Fruit fly (Drosophila melanogaster): ENCODE measurements around the gene mira.

The mira gene

dm6 chr3R:19904865-19905373 lies 30.0 kb downstream of the mira start, which contains the start of the genes Surf6 and RhoGAP92B (continued):
- TF ChIP-seq dati (GFP tag; IDR thresholded peaks at IDR 0.05): no peak
- TF ChIP-seq CG15514 (GFP tag; optimal IDR thresholded peaks at IDR 0.05): peak; percentile 85
- peak; percentile 38 for TF ChIP-seq D19A (tag; optimal IDR thresholded peaks at IDR 0.05)
- peak in 1 of 2 experiments; percentile 60 for TF ChIP-seq Eip74EF (GFP tag; optimal IDR thresholded peaks at IDR 0.05)
- TF ChIP-seq CG13296 (GFP tag; optimal IDR thresholded peaks at IDR 0.05): peak; percentile 71
- no peak for TF ChIP-seq vnd (GFP tag; IDR thresholded peaks at IDR 0.05; ENCODE audit: partially characterized antibody)
- peak; percentile 30; the same call in 1 of the 2 replicates for TF ChIP-seq CG17328 (GFP tag; IDR thresholded peaks at IDR 0.05)
- peak; percentile 38 for TF ChIP-seq disco-r (GFP tag; optimal IDR thresholded peaks at IDR 0.05)
- TF ChIP-seq Mad (GFP tag; optimal IDR thresholded peaks at IDR 0.05): peak; percentile 63
- TF ChIP-seq Spps (tag; optimal IDR thresholded peaks at IDR 0.05): peak; percentile 4
- peak; percentile 54 for TF ChIP-seq CG10654 (GFP tag; optimal IDR thresholded peaks at IDR 0.05)
- peak; percentile 69 for TF ChIP-seq sug (tag; optimal IDR thresholded peaks at IDR 0.05)
- peak; percentile 4 to 56 for TF ChIP-seq bsh (GFP tag; optimal IDR thresholded peaks at IDR 0.05)
- TF ChIP-seq CG17361 (GFP tag; IDR thresholded peaks at IDR 0.05): peak; percentile 63; the same call in 2 of the 3 replicates
- peak; percentile 63; the same call in 1 of the 2 replicates for TF ChIP-seq Atf6 (GFP tag; IDR thresholded peaks at IDR 0.05)
- TF ChIP-seq h (optimal IDR thresholded peaks at IDR 0.05): no peak
- TF ChIP-seq Hey (tag; optimal IDR thresholded peaks at IDR 0.05): no peak
- no peak for TF ChIP-seq gsb (GFP tag; IDR thresholded peaks at IDR 0.05)
- peak; percentile 37 for TF ChIP-seq Atf3 (GFP tag; optimal IDR thresholded peaks at IDR 0.05)
- peak; percentile 64 for TF ChIP-seq CG2678 (tag; optimal IDR thresholded peaks at IDR 0.05)
- TF ChIP-seq CG4854 (GFP tag; optimal IDR thresholded peaks at IDR 0.05): peak; percentile 56
- TF ChIP-seq mirr (GFP tag; optimal IDR thresholded peaks at IDR 0.05): no peak
- TF ChIP-seq chinmo (GFP tag; IDR thresholded peaks at IDR 0.05; ENCODE audit: partially characterized antibody): 0 out of 4 replicates have a peak, but pooled peaks have one; percentile 43
- TF ChIP-seq stc (GFP tag; IDR thresholded peaks at IDR 0.05): 0 out of 2 replicates have a peak, but pooled peaks have one; percentile 32
- TF ChIP-seq CG7987 (GFP tag; optimal IDR thresholded peaks at IDR 0.05): peak; percentile 35
- peak; percentile 57 for TF ChIP-seq BtbVII (GFP tag; optimal IDR thresholded peaks at IDR 0.05)
- TF ChIP-seq CG1832 (GFP tag; optimal IDR thresholded peaks at IDR 0.05): no peak
- TF ChIP-seq gem (tag; optimal IDR thresholded peaks at IDR 0.05): peak; percentile 61
- peak; percentile 42; the same call in 1 of the 2 replicates for TF ChIP-seq Taf1 (GFP tag; IDR thresholded peaks at IDR 0.05)
- peak; percentile 79 for TF ChIP-seq CG17568 (GFP tag; optimal IDR thresholded peaks at IDR 0.05)
- TF ChIP-seq az2 (GFP tag; optimal IDR thresholded peaks at IDR 0.05): peak; percentile 55
- no peak for TF ChIP-seq sc (optimal IDR thresholded peaks at IDR 0.05)
- peak; percentile 12 for TF ChIP-seq sc (GFP tag; optimal IDR thresholded peaks at IDR 0.05)
- no peak for TF ChIP-seq D (optimal IDR thresholded peaks at IDR 0.05)
- TF ChIP-seq D (GFP tag; optimal IDR thresholded peaks at IDR 0.05): peak; percentile 31
- TF ChIP-seq CG32532 (GFP tag; IDR thresholded peaks at IDR 0.05): peak; percentile 71
- no peak for TF ChIP-seq dan (GFP tag; IDR thresholded peaks at IDR 0.05)
- TF ChIP-seq pros (GFP tag; optimal IDR thresholded peaks at IDR 0.05): no peak
- peak; percentile 55 for TF ChIP-seq CG12299 (tag; optimal IDR thresholded peaks at IDR 0.05)
- TF ChIP-seq unpg (GFP tag; optimal IDR thresholded peaks at IDR 0.05): peak; percentile 55
- peak; percentile 54 for TF ChIP-seq nerfin-1 (tag; optimal IDR thresholded peaks at IDR 0.05)
- no peak for TF ChIP-seq HLH3B (GFP tag; IDR thresholded peaks at IDR 0.05)
- TF ChIP-seq ind (GFP tag; optimal IDR thresholded peaks at IDR 0.05): peak; percentile 54
- TF ChIP-seq CG12219 (GFP tag; optimal IDR thresholded peaks at IDR 0.05): peak; percentile 10
- no peak for TF ChIP-seq ap (GFP tag; IDR thresholded peaks at IDR 0.05)
- no peak for TF ChIP-seq Bgb (GFP tag; IDR thresholded peaks at IDR 0.05; ENCODE audit: partially characterized antibody)
- no peak for TF ChIP-seq ham (GFP tag; IDR thresholded peaks at IDR 0.05)
- TF ChIP-seq CG6654 (GFP tag; optimal IDR thresholded peaks at IDR 0.05): no peak
- TF ChIP-seq odd (GFP tag; optimal IDR thresholded peaks at IDR 0.05): peak; percentile 47
- TF ChIP-seq pnt (GFP tag; optimal IDR thresholded peaks at IDR 0.05): no peak
